Worm (Caenorhabditis elegans) whole organism, mixed stage, embryonic: ENCODE results near the gene ints-11.

ENCODE experiments used
- blmp-1 ChIP-seq: fragments of 150-350 bp; optimal IDR thresholded peaks from 2 replicates; lab custom pipeline; 2014; ENCODE audit warnings: missing biosample characterization, missing genetic modification characterization
- ces-1 ChIP-seq: fragments of 150-350 bp; optimal IDR thresholded peaks from 2 replicates; lab custom pipeline; 2014; ENCODE audit warnings: missing biosample characterization, missing genetic modification reagents, missing genetic modification characterization
- drap-1 ChIP-seq: fragments of 200-800 bp; sonication (Bioruptor generic); optimal IDR thresholded peaks from 3 replicates; lab custom pipeline; 2018; ENCODE audit warnings: mild to moderate bottlenecking, missing genetic modification characterization, missing compliant biosample characterization
- elt-3 ChIP-seq: fragments of 150-350 bp; optimal IDR thresholded peaks from 2 replicates; lab custom pipeline; 2014; ENCODE audit warnings: missing biosample characterization, missing genetic modification characterization
- nhr-12 ChIP-seq: fragments of 150-350 bp; optimal IDR thresholded peaks from 2 replicates; lab custom pipeline; 2014; ENCODE audit warnings: missing biosample characterization, missing genetic modification characterization
- nhr-76 ChIP-seq: sonication (generic microtip); optimal IDR thresholded peaks from 2 replicates; lab custom pipeline; 2017; ENCODE audit warnings: missing biosample characterization, missing genetic modification characterization
- pha-4 ChIP-seq: fragments of 150-350 bp; optimal IDR thresholded peaks from 2 replicates; lab custom pipeline; 2018; ENCODE audit warnings: missing biosample characterization, missing genetic modification reagents, missing genetic modification characterization
- snpc-4 ChIP-seq: fragments of 150-350 bp; optimal IDR thresholded peaks from 2 replicates; lab custom pipeline; 2014; ENCODE audit warnings: missing biosample characterization, missing genetic modification characterization
- unc-39 ChIP-seq: fragments of 150-350 bp; optimal IDR thresholded peaks from 2 replicates; lab custom pipeline; 2014; ENCODE audit warnings: missing biosample characterization, missing genetic modification characterization
- unc-62 ChIP-seq: fragments of 150-350 bp; optimal IDR thresholded peaks from 2 replicates; lab custom pipeline; 2014; ENCODE audit warnings: missing biosample characterization, missing genetic modification reagents, missing genetic modification characterization
- zip-8 ChIP-seq: fragments of 150-350 bp; optimal IDR thresholded peaks from 2 replicates; lab custom pipeline; 2014; ENCODE audit warnings: missing biosample characterization, missing genetic modification characterization

DNA sequence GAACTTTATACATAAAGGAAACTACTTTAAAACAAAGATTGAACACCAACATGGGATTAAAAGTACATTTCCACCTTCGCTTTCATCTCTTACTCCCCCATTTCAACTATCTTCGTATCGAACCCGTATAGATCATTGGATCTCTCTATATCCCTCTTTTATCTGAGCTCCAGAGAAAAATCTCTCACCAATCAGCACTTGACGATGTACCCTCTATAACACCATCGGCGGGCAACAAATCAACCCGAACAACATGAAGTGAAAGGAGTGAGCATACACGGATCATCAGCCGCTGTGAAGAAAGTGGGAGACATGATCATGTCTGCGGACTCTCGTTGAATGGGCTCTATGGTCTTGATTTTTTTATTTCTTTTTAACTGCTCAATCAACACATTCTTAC lies 25.9 kb downstream of the ints-11 start:
- TF ChIP-seq ces-1 (GFP tag; lab: Kevin White, UChicago), result no peak
- TF ChIP-seq nhr-12 (tag; lab: Kevin White, UChicago), result no peak
- no peak for TF ChIP-seq blmp-1 (tag; lab: Kevin White, UChicago)
- no peak for TF ChIP-seq nhr-76 (tag; lab: Kevin White, UChicago)
- no peak for TF ChIP-seq snpc-4 (tag; lab: Kevin White, UChicago)
- TF ChIP-seq drap-1 (GFP tag; lab: Kevin White, UChicago), result no peak
- TF ChIP-seq unc-62 (GFP tag; lab: Kevin White, UChicago), result no peak
- TF ChIP-seq unc-39 (tag; lab: Kevin White, UChicago), result no peak
- no peak for TF ChIP-seq pha-4 (tag; lab: Kevin White, UChicago)
- no peak for TF ChIP-seq elt-3 (tag; lab: Kevin White, UChicago)
- TF ChIP-seq zip-8, result no peak
